Worm (Caenorhabditis elegans): Measurements from ENCODE around the gene Y46G5A.22.

DNA sequence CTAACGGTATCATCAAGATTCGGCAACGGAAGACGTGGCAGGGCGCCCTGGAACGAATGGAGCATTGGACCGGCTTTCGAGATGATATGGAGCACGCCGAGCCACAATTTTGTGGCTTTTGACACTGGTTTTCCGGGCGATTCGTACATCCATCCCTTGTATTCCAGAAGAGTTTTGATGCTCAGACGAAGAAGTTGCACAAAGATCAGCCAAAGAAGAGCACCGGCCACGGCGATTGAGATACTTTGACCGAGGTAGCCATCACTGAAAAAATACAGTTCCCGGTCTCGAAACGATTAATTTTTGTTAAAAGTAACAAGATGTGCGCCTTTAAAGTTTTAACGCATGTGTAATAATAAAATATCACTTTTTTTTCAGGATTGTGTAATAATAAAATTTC, 23.2 kb downstream of the Y46G5A.22 start:
- no peak for TF ChIP-seq hmbx-1 (tag; optimal IDR thresholded peaks at IDR 0.05)
- no peak for TF ChIP-seq ama-1 (optimal IDR thresholded peaks at IDR 0.05)
- TF ChIP-seq F13C5.2 (tag; optimal IDR thresholded peaks at IDR 0.05): no peak
- no peak for TF ChIP-seq B0310.2 (tag; optimal IDR thresholded peaks at IDR 0.05)
- TF ChIP-seq sea-1 (GFP tag; conservative IDR thresholded peaks at IDR 0.05): no peak
- TF ChIP-seq tra-4 (tag; optimal IDR thresholded peaks at IDR 0.05): no peak
- no peak for TF ChIP-seq tbx-37 (GFP tag; conservative IDR thresholded peaks at IDR 0.05)

All from whole organism, early embryonic.